Worm (Caenorhabditis elegans) whole organism, L3 larva: ENCODE results near the gene col-69.
A peak's percentile ranks its signal among the peaks of the same experiment; 100 is the strongest.

ENCODE experiments used
- R02D3.7 ChIP-seq: fragments of 150-350 bp; optimal IDR thresholded peaks from 2 replicates; lab custom pipeline; 2014; ENCODE audit warnings: missing biosample characterization, missing genetic modification characterization
- ZK546.5 ChIP-seq: sonication (generic microtip); optimal IDR thresholded peaks from 2 replicates; lab custom pipeline; 2017; ENCODE audit warnings: missing biosample characterization, missing genetic modification characterization
- aly-2 ChIP-seq: fragments of 150-350 bp; optimal IDR thresholded peaks from 2 replicates; lab custom pipeline; 2014; ENCODE audit warnings: missing biosample characterization, missing genetic modification characterization
- ama-1 ChIP-seq: fragments of 150-350 bp; optimal IDR thresholded peaks from 2 replicates; lab custom pipeline; 2018
- ceh-16 ChIP-seq: sonication (generic microtip); optimal IDR thresholded peaks from 2 replicates; lab custom pipeline; 2017; ENCODE audit warnings: missing biosample characterization, missing genetic modification characterization
- ceh-28 ChIP-seq: fragments of 150-350 bp; optimal IDR thresholded peaks from 2 replicates; lab custom pipeline; 2014; ENCODE audit warnings: missing biosample characterization, missing genetic modification reagents, missing genetic modification characterization
- ceh-82 ChIP-seq: fragments of 150-350 bp; optimal IDR thresholded peaks from 2 replicates; lab custom pipeline; 2014; ENCODE audit warnings: missing biosample characterization, missing genetic modification characterization
- elt-1 ChIP-seq: fragments of 150-350 bp; optimal IDR thresholded peaks from 2 replicates; lab custom pipeline; 2014; ENCODE audit warnings: missing biosample characterization, missing genetic modification characterization
- elt-2 ChIP-seq: sonication (generic microtip); optimal IDR thresholded peaks from 2 replicates; lab custom pipeline; 2016; ENCODE audit warnings: missing genetic modification reagents, mild to moderate bottlenecking, missing genetic modification characterization, missing compliant biosample characterization
- eor-1 ChIP-seq, 2 experiments: fragments of 150-350 bp; optimal IDR thresholded peaks; 2 replicates each; lab custom pipeline; 2014 to 2018; ENCODE audit warnings: missing biosample characterization in 2 of 2, missing genetic modification characterization in 2 of 2
- fkh-10 ChIP-seq: sonication (generic microtip); optimal IDR thresholded peaks from 2 replicates; lab custom pipeline; 2017; ENCODE audit warnings: missing biosample characterization, missing genetic modification reagents, missing genetic modification characterization
- fkh-2 ChIP-seq: fragments of 150-350 bp; optimal IDR thresholded peaks from 2 replicates; lab custom pipeline; 2014; ENCODE audit warnings: missing biosample characterization, missing genetic modification reagents, missing genetic modification characterization
- fos-1 ChIP-seq: fragments of 150-350 bp; optimal IDR thresholded peaks from 2 replicates; lab custom pipeline; 2014; ENCODE audit warnings: missing biosample characterization, missing genetic modification characterization
- jun-1 ChIP-seq: fragments of 150-350 bp; optimal IDR thresholded peaks from 2 replicates; lab custom pipeline; 2014; ENCODE audit warnings: missing biosample characterization, missing genetic modification reagents, missing genetic modification characterization
- lin-15B ChIP-seq: fragments of 150-350 bp; optimal IDR thresholded peaks from 2 replicates; lab custom pipeline; 2014; ENCODE audit warnings: missing biosample characterization, missing genetic modification characterization
- lin-39 ChIP-seq: fragments of 150-350 bp; optimal IDR thresholded peaks from 2 replicates; lab custom pipeline; 2018; ENCODE audit warnings: missing biosample characterization, missing genetic modification reagents, missing genetic modification characterization
- mdl-1 ChIP-seq: fragments of 150-350 bp; optimal IDR thresholded peaks from 2 replicates; lab custom pipeline; 2014; ENCODE audit warnings: missing biosample characterization, missing genetic modification characterization
- mml-1 ChIP-seq: fragments of 150-350 bp; sonication (generic microtip); optimal IDR thresholded peaks from 3 replicates; lab custom pipeline; 2014; ENCODE audit warnings: missing biosample characterization, missing genetic modification characterization
- nfya-1 ChIP-seq: sonication (generic microtip); optimal IDR thresholded peaks from 2 replicates; lab custom pipeline; 2017; ENCODE audit warnings: missing genetic modification characterization, mild to moderate bottlenecking, missing compliant biosample characterization, antibody characterized with exemption, moderate library complexity; ENCODE audit not compliant: insufficient read depth
- nhr-11 ChIP-seq: fragments of 150-350 bp; optimal IDR thresholded peaks from 2 replicates; lab custom pipeline; 2014; ENCODE audit warnings: missing biosample characterization, missing genetic modification characterization
- nhr-12 ChIP-seq: fragments of 150-350 bp; optimal IDR thresholded peaks from 2 replicates; lab custom pipeline; 2014; ENCODE audit warnings: missing biosample characterization, missing genetic modification characterization
- nhr-23 ChIP-seq: fragments of 150-350 bp; optimal IDR thresholded peaks from 2 replicates; lab custom pipeline; 2014; ENCODE audit warnings: missing biosample characterization, missing genetic modification reagents, missing genetic modification characterization
- nhr-237 ChIP-seq: fragments of 150-350 bp; optimal IDR thresholded peaks from 2 replicates; lab custom pipeline; 2014; ENCODE audit warnings: missing biosample characterization, missing genetic modification characterization
- nhr-25 ChIP-seq: sonication (generic microtip); optimal IDR thresholded peaks from 2 replicates; lab custom pipeline; 2017; ENCODE audit warnings: missing biosample characterization, missing genetic modification characterization
- nhr-43 ChIP-seq: sonication (generic microtip); optimal IDR thresholded peaks from 2 replicates; lab custom pipeline; 2016; ENCODE audit warnings: mild to moderate bottlenecking, missing genetic modification characterization, missing compliant biosample characterization; ENCODE audit not compliant: poor library complexity, severe bottlenecking
- nhr-67 ChIP-seq: fragments of 150-350 bp; optimal IDR thresholded peaks from 2 replicates; lab custom pipeline; 2014; ENCODE audit warnings: missing biosample characterization, missing genetic modification characterization
- nhr-76 ChIP-seq: fragments of 150-350 bp; sonication (generic microtip); optimal IDR thresholded peaks from 5 replicates; lab custom pipeline; 2014; ENCODE audit warnings: missing biosample characterization, missing genetic modification characterization
- nhr-77 ChIP-seq: fragments of 150-350 bp; optimal IDR thresholded peaks from 2 replicates; lab custom pipeline; 2014; ENCODE audit warnings: missing biosample characterization, missing genetic modification characterization
- pqm-1 ChIP-seq: fragments of 150-350 bp; optimal IDR thresholded peaks from 2 replicates; lab custom pipeline; 2017; ENCODE audit warnings: missing biosample characterization, missing genetic modification characterization, inconsistent platforms
- sea-2 ChIP-seq: fragments of 150-350 bp; sonication (generic microtip); optimal IDR thresholded peaks from 4 replicates; lab custom pipeline; 2014; ENCODE audit warnings: missing biosample characterization, missing genetic modification reagents, missing genetic modification characterization
- skn-1 ChIP-seq: fragments of 150-350 bp; optimal IDR thresholded peaks from 2 replicates; lab custom pipeline; 2014; ENCODE audit warnings: missing biosample characterization, missing genetic modification characterization
- snpc-4 ChIP-seq: fragments of 150-350 bp; optimal IDR thresholded peaks from 2 replicates; lab custom pipeline; 2014; ENCODE audit warnings: missing biosample characterization, missing genetic modification characterization
- tbx-2 ChIP-seq: sonication (generic microtip); optimal IDR thresholded peaks from 2 replicates; lab custom pipeline; 2016; ENCODE audit warnings: mild to moderate bottlenecking, missing genetic modification characterization, missing compliant biosample characterization
- unc-39 ChIP-seq: sonication (generic microtip); optimal IDR thresholded peaks from 4 replicates; lab custom pipeline; 2017; ENCODE audit warnings: missing biosample characterization, missing genetic modification characterization
- unc-62 ChIP-seq: fragments of 150-350 bp; sonication (generic microtip); optimal IDR thresholded peaks from 4 replicates; lab custom pipeline; 2014; ENCODE audit warnings: missing biosample characterization, missing genetic modification reagents, missing genetic modification characterization
- ztf-11 ChIP-seq: fragments of 150-350 bp; optimal IDR thresholded peaks from 2 replicates; lab custom pipeline; 2014; ENCODE audit warnings: missing biosample characterization, missing genetic modification characterization
- ztf-4 ChIP-seq: fragments of 150-350 bp; optimal IDR thresholded peaks from 2 replicates; lab custom pipeline; 2014; ENCODE audit warnings: missing biosample characterization, missing genetic modification characterization

col-69 gene

ce11 chrII:285627-286550 lies 19.7 kb downstream of the col-69 start, which contains the start of gene B0432.10 (continued):
- TF ChIP-seq jun-1 (tag; lab: Kevin White, UChicago) (no peak), elt-1 (no peak), ztf-11 (tag; lab: Kevin White, UChicago) (no peak), nhr-11 (tag; lab: Kevin White, UChicago) (no peak), R02D3.7 (tag; lab: Kevin White, UChicago) (peak; percentile 56), ceh-28 (tag; lab: Kevin White, UChicago) (peak; percentile 18), nhr-237 (tag; lab: Kevin White, UChicago) (no peak), mml-1 (tag; lab: Kevin White, UChicago) (no peak)
- TF ChIP-seq, all 47 proteins: peak for 18

- TF ChIP-seq ztf-4 (tag; lab: Kevin White, UChicago) (no peak), skn-1 (tag; lab: Kevin White, UChicago) (no peak), ztf-11 (tag; lab: Kevin White, UChicago) (no peak), ZK546.5 (tag; lab: Kevin White, UChicago) (no peak), jun-1 (tag; lab: Kevin White, UChicago) (no peak), nhr-76 (tag; lab: Kevin White, UChicago) (no peak), nhr-237 (tag; lab: Kevin White, UChicago) (no peak), nhr-25 (tag; lab: Kevin White, UChicago) (no peak)
These were observed 22.0 kb downstream of the col-69 start, which contains the start of gene B0432.9 for ce11 chrII:283594-283993. Gene B0432.9 (minus strand): TSS chrII:283694.

- TF ChIP-seq aly-2 (tag; lab: Kevin White, UChicago) (no peak), fkh-10 (GFP tag; lab: Kevin White, UChicago) (no peak), sea-2 (no peak), ama-1 (lab: Kevin White, UChicago) (no peak), unc-62 (GFP tag; lab: Kevin White, UChicago) (no peak), lin-15B (tag; lab: Kevin White, UChicago) (no peak), fkh-2 (no peak), nfya-1 (no peak), elt-2 (tag; lab: Kevin White, UChicago) (no peak), nhr-77 (tag; lab: Kevin White, UChicago) (no peak)
These were observed 23.1 kb downstream of the col-69 start, which contains the start of gene trul-1 for ce11 chrII:282483-282882. Gene trul-1 (minus strand): TSS chrII:282583.

- no peak for TF ChIP-seq pqm-1 (tag; lab: Kevin White, UChicago)
- no peak for TF ChIP-seq nhr-67
- TF ChIP-seq snpc-4 (tag; lab: Kevin White, UChicago), result no peak
- TF ChIP-seq ceh-16, result no peak
- TF ChIP-seq tbx-2 (tag; lab: Kevin White, UChicago), result no peak
- no peak for TF ChIP-seq lin-39 (tag; lab: Kevin White, UChicago)
- TF ChIP-seq nhr-12 (tag; lab: Kevin White, UChicago), result no peak
- no peak for TF ChIP-seq fkh-2
- TF ChIP-seq nhr-23 (tag; lab: Kevin White, UChicago), result no peak
- no peak for TF ChIP-seq sea-2
- no peak for TF ChIP-seq elt-2 (tag; lab: Kevin White, UChicago)
- no peak for TF ChIP-seq skn-1 (tag; lab: Kevin White, UChicago)
- no peak for TF ChIP-seq nhr-77 (tag; lab: Kevin White, UChicago)
- no peak for TF ChIP-seq mdl-1 (tag; lab: Kevin White, UChicago)
- no peak for TF ChIP-seq R02D3.7 (tag; lab: Kevin White, UChicago)
- TF ChIP-seq nfya-1, result no peak
- no peak for TF ChIP-seq nhr-43
These were observed 26.9 kb downstream of the col-69 start, which contains the start of gene B0432.8 for ce11 chrII:278636-279035. Gene B0432.8 (minus strand): TSS chrII:278736.

ce11 chrII:273872-274271 lies 31.7 kb downstream of the col-69 start, which contains the start of gene B0432.7:
Gene B0432.7 (minus strand): TSS chrII:273972.
- TF ChIP-seq nhr-43 (no peak), ceh-82 (tag; lab: Kevin White, UChicago) (no peak), nhr-67 (no peak), ama-1 (lab: Kevin White, UChicago) (no peak), ceh-16 (no peak), fos-1 (tag; lab: Kevin White, UChicago) (no peak), ztf-4 (tag; lab: Kevin White, UChicago) (no peak), snpc-4 (tag; lab: Kevin White, UChicago) (no peak), lin-39 (tag; lab: Kevin White, UChicago) (no peak), aly-2 (tag; lab: Kevin White, UChicago) (no peak), eor-1 (tag; optimal IDR thresholded peaks at IDR 0.05; lab: Kevin White, UChicago) (no peak), nhr-23 (tag; lab: Kevin White, UChicago) (no peak), unc-39 (tag; lab: Kevin White, UChicago) (no peak)
